Fruit fly (Drosophila melanogaster): Measurements from ENCODE around the gene tll.

tll gene

dm6 chr3R:30808346-30809286, 43.5 kb upstream of the tll start, which contains the start of gene cindr (continued):
- TF ChIP-seq Gsc (GFP tag; IDR thresholded peaks at IDR 0.05) (no peak), CG12391 (tag; optimal IDR thresholded peaks at IDR 0.05) (peak; percentile 70), chm (GFP tag; IDR thresholded peaks at IDR 0.05) (peak; percentile 92), CG43689 (GFP tag; IDR thresholded peaks at IDR 0.05) (no peak), Hey (tag; optimal IDR thresholded peaks at IDR 0.05) (no peak), hb (GFP tag; IDR thresholded peaks at IDR 0.05; ENCODE audit: partially characterized antibody) (no peak; the same call in 2 of the 3 replicates), salm (tag; optimal IDR thresholded peaks at IDR 0.05) (peak; percentile 31), wdn (GFP tag; IDR thresholded peaks at IDR 0.05) (no peak), slp2 (GFP tag; optimal IDR thresholded peaks at IDR 0.05) (peak; percentile 11), Drgx (GFP tag; IDR thresholded peaks at IDR 0.05) (no peak), Pdp1 (GFP tag; optimal IDR thresholded peaks at IDR 0.05) (peak; percentile 29 to 60), Antp (GFP tag; optimal IDR thresholded peaks at IDR 0.05) (peak; percentile 13), CG8944 (GFP tag; optimal IDR thresholded peaks at IDR 0.05) (no peak), ftz-f1 (GFP tag; optimal IDR thresholded peaks at IDR 0.05) (peak; percentile 75), so (GFP tag; IDR thresholded peaks at IDR 0.05) (no peak), ewg (GFP tag; optimal IDR thresholded peaks at IDR 0.05) (peak; percentile 40), TFAM (GFP tag; optimal IDR thresholded peaks at IDR 0.05) (no peak), CG8765 (GFP tag; IDR thresholded peaks at IDR 0.05) (no peak), HmgZ (tag; optimal IDR thresholded peaks at IDR 0.05) (peak; percentile 86), Neu2 (GFP tag; optimal IDR thresholded peaks at IDR 0.05; ENCODE audit: borderline replicate concordance) (no peak), CG3995 (GFP tag; optimal IDR thresholded peaks at IDR 0.05) (no peak), CG6689 (GFP tag; IDR thresholded peaks at IDR 0.05) (no peak), CG13123 (GFP tag; optimal IDR thresholded peaks at IDR 0.05) (no peak), CG8478 (optimal IDR thresholded peaks at IDR 0.05) (no peak), CG14710 (tag; optimal IDR thresholded peaks at IDR 0.05) (peak; percentile 70), tap (tag; optimal IDR thresholded peaks at IDR 0.05) (peak; percentile 15), CG13296 (GFP tag; optimal IDR thresholded peaks at IDR 0.05) (peak; percentile 2), CG17912 (GFP tag; optimal IDR thresholded peaks at IDR 0.05) (peak; percentile 19), Fer3 (tag; optimal IDR thresholded peaks at IDR 0.05) (peak; percentile 2), Oli (tag; optimal IDR thresholded peaks at IDR 0.05) (no peak), Xrp1 (GFP tag; IDR thresholded peaks at IDR 0.05) (peak; percentile 46; the same call in 1 of the 2 replicates), CG2199 (GFP tag; IDR thresholded peaks at IDR 0.05) (0 out of 3 replicates have a peak, but pooled peaks have one; percentile 62), run (tag; optimal IDR thresholded peaks at IDR 0.05) (peak; percentile 19), pnt (GFP tag; optimal IDR thresholded peaks at IDR 0.05) (peak; percentile 19), gsb (GFP tag; IDR thresholded peaks at IDR 0.05) (no peak), Med (GFP tag) (peak; percentile 95), CG11723 (GFP tag; optimal IDR thresholded peaks at IDR 0.05) (no peak), crol (GFP tag; IDR thresholded peaks at IDR 0.05) (no peak), dmrt99B (tag; optimal IDR thresholded peaks at IDR 0.05) (peak; percentile 12), CG12104 (GFP tag; optimal IDR thresholded peaks at IDR 0.05) (no peak), CG30020 (tag; optimal IDR thresholded peaks at IDR 0.05) (peak; percentile 25), CG10366 (GFP tag; IDR thresholded peaks at IDR 0.05) (peak; percentile 48), Dref (GFP tag; IDR thresholded peaks at IDR 0.05) (peak; percentile 55), fru (optimal IDR thresholded peaks at IDR 0.05) (no peak), PHDP (tag; optimal IDR thresholded peaks at IDR 0.05) (no peak), CG18764 (GFP tag; optimal IDR thresholded peaks at IDR 0.05) (no peak), ATbp (GFP tag; optimal IDR thresholded peaks at IDR 0.05) (no peak), CG7786 (GFP tag; optimal IDR thresholded peaks at IDR 0.05) (peak; percentile 48), CG10321 (GFP tag; IDR thresholded peaks at IDR 0.05) (no peak), Abd-B (GFP tag; optimal IDR thresholded peaks at IDR 0.05) (peak; percentile 74)
